Fruit fly (Drosophila melanogaster) whole organism, embryonic: ENCODE results near the gene Exo70.

Experiments used
- Asciz ChIP-seq: fragments of 200-800 bp; sonication (Bioruptor generic); optimal IDR thresholded peaks from 2 replicates; lab custom pipeline; 2017; ENCODE audit warnings: missing biosample characterization, mild to moderate bottlenecking, missing genetic modification characterization, missing genetic modification reagents
- Atf3 ChIP-seq: fragments of 200-800 bp; sonication (Bioruptor generic); optimal IDR thresholded peaks from 3 replicates; lab custom pipeline; 2016; ENCODE audit warnings: missing biosample characterization, missing genetic modification characterization
- CG11695 ChIP-seq: fragments of 200-800 bp; sonication (Bioruptor generic); IDR thresholded peaks from 3 replicates; pipeline ENCODE4 v1.3.6; 2022; ENCODE audit warnings: missing biosample characterization, missing genetic modification characterization
- CG11696 ChIP-seq: fragments of 200-800 bp; sonication (Bioruptor generic); IDR thresholded peaks from 2 replicates; pipeline ENCODE4 v1.3.6; 2022; ENCODE audit warnings: missing biosample characterization, missing genetic modification characterization
- CG12219 ChIP-seq: fragments of 200-800 bp; sonication (Bioruptor generic); optimal IDR thresholded peaks from 3 replicates; lab custom pipeline; 2018; ENCODE audit warnings: missing biosample characterization, mild to moderate bottlenecking, missing genetic modification characterization
- CG12236 ChIP-seq: fragments of 200-800 bp; sonication (Bioruptor generic); optimal IDR thresholded peaks from 2 replicates; lab custom pipeline; 2016; ENCODE audit warnings: missing biosample characterization, missing genetic modification characterization
- CG12769 ChIP-seq: fragments of 200-800 bp; sonication (Bioruptor generic); optimal IDR thresholded peaks from 2 replicates; lab custom pipeline; 2019; ENCODE audit warnings: missing biosample characterization, mild to moderate bottlenecking, missing genetic modification characterization, moderate library complexity
- CG13624 ChIP-seq: fragments of 200-800 bp; sonication (Bioruptor generic); optimal IDR thresholded peaks from 2 replicates; lab custom pipeline; 2016; ENCODE audit warnings: missing biosample characterization, missing genetic modification characterization
- CG15479 ChIP-seq: fragments of 200-800 bp; sonication (Bioruptor generic); optimal IDR thresholded peaks from 3 replicates; lab custom pipeline; 2019; ENCODE audit warnings: missing biosample characterization, mild to moderate bottlenecking, missing genetic modification characterization, moderate library complexity
- CG15514 ChIP-seq: fragments of 200-800 bp; sonication (Bioruptor generic); optimal IDR thresholded peaks from 3 replicates; lab custom pipeline; 2017; ENCODE audit warnings: missing biosample characterization, missing genetic modification characterization, mild to moderate bottlenecking, moderate library complexity, missing genetic modification reagents
- CG15601 ChIP-seq: fragments of 200-800 bp; sonication (Bioruptor generic); optimal IDR thresholded peaks from 3 replicates; lab custom pipeline; 2019; ENCODE audit warnings: missing biosample characterization, mild to moderate bottlenecking, missing genetic modification characterization, moderate library complexity
- CG17186 ChIP-seq: fragments of 200-800 bp; sonication (Bioruptor generic); optimal IDR thresholded peaks from 3 replicates; lab custom pipeline; 2017; ENCODE audit warnings: missing biosample characterization, missing genetic modification reagents, missing genetic modification characterization
- CG17385 ChIP-seq: fragments of 200-800 bp; sonication (Bioruptor generic); optimal IDR thresholded peaks from 3 replicates; lab custom pipeline; 2018; ENCODE audit warnings: missing biosample characterization, mild to moderate bottlenecking, missing genetic modification characterization
- CG18262 ChIP-seq: fragments of 200-800 bp; optimal IDR thresholded peaks from 3 replicates; lab custom pipeline; 2019; ENCODE audit warnings: missing biosample characterization, mild to moderate bottlenecking, missing genetic modification characterization, moderate library complexity
- CG2129 ChIP-seq: fragments of 200-800 bp; sonication (Bioruptor generic); IDR thresholded peaks from 2 replicates; pipeline ENCODE4 v1.3.6; 2022; ENCODE audit warnings: missing biosample characterization, missing genetic modification characterization; ENCODE audit not compliant: partially characterized antibody
- CG31441 ChIP-seq: fragments of 200-800 bp; sonication (Bioruptor generic); IDR thresholded peaks from 2 replicates; pipeline ENCODE4 v1.3.6; 2022; ENCODE audit warnings: missing biosample characterization, missing genetic modification characterization
- CG8944 ChIP-seq: fragments of 200-800 bp; sonication (Bioruptor generic); optimal IDR thresholded peaks from 3 replicates; lab custom pipeline; 2016; ENCODE audit warnings: missing biosample characterization, missing genetic modification characterization
- CG9215 ChIP-seq: fragments of 200-800 bp; sonication (Bioruptor generic); IDR thresholded peaks from 2 replicates; pipeline ENCODE4 v1.3.6; 2022; ENCODE audit warnings: missing biosample characterization, missing genetic modification characterization
- CG9817 ChIP-seq: fragments of 200-800 bp; sonication (Bioruptor generic); optimal IDR thresholded peaks from 2 replicates; lab custom pipeline; 2018; ENCODE audit warnings: missing biosample characterization, mild to moderate bottlenecking, missing genetic modification characterization, moderate library complexity
- CHES-1-like ChIP-seq: fragments of 200-800 bp; sonication (Bioruptor generic); optimal IDR thresholded peaks from 2 replicates; lab custom pipeline; 2016; ENCODE audit warnings: missing biosample characterization, missing genetic modification characterization
- Dip2 ChIP-seq: fragments of 200-800 bp; sonication (Bioruptor generic); IDR thresholded peaks from 2 replicates; pipeline ENCODE4 v1.3.6; 2022; ENCODE audit warnings: missing biosample characterization, missing genetic modification characterization
- Doc2 ChIP-seq: fragments of 200-800 bp; sonication (Bioruptor generic); IDR thresholded peaks from 2 replicates; pipeline ENCODE4 v1.3.6; 2022; ENCODE audit warnings: missing biosample characterization, missing genetic modification characterization
- Gug ChIP-seq: fragments of 200-800 bp; sonication (Bioruptor generic); IDR thresholded peaks from 4 replicates; pipeline ENCODE4 v1.3.6; 2022; ENCODE audit warnings: missing biosample characterization, missing genetic modification characterization
- HHEX ChIP-seq: fragments of 200-800 bp; sonication (Bioruptor generic); optimal IDR thresholded peaks from 3 replicates; lab custom pipeline; 2017; ENCODE audit warnings: missing biosample characterization, mild to moderate bottlenecking, missing genetic modification characterization, missing genetic modification reagents
- Hmr ChIP-seq: fragments of 200-800 bp; sonication (Bioruptor generic); optimal IDR thresholded peaks from 3 replicates; lab custom pipeline; 2017; ENCODE audit warnings: mild to moderate bottlenecking, missing biosample characterization, missing genetic modification reagents, missing genetic modification characterization
- Lhr ChIP-seq: fragments of 200-800 bp; sonication (Bioruptor generic); optimal IDR thresholded peaks from 3 replicates; lab custom pipeline; 2017; ENCODE audit warnings: mild to moderate bottlenecking, missing biosample characterization, missing genetic modification reagents, missing genetic modification characterization
- Lim3 ChIP-seq: fragments of 200-800 bp; sonication (Bioruptor generic); IDR thresholded peaks from 2 replicates; pipeline ENCODE4 v1.3.6; 2022; ENCODE audit warnings: missing biosample characterization, missing genetic modification characterization
- Max ChIP-seq: fragments of 200-800 bp; sonication (Bioruptor generic); optimal IDR thresholded peaks from 2 replicates; lab custom pipeline; 2016; ENCODE audit warnings: missing biosample characterization, mild to moderate bottlenecking, missing genetic modification characterization
- Meics ChIP-seq: fragments of 200-800 bp; sonication (Bioruptor generic); optimal IDR thresholded peaks from 2 replicates; lab custom pipeline; 2017; ENCODE audit warnings: missing biosample characterization, mild to moderate bottlenecking, missing genetic modification characterization
- NC2α ChIP-seq: fragments of 200-800 bp; sonication (Bioruptor generic); optimal IDR thresholded peaks from 2 replicates; lab custom pipeline; 2016; ENCODE audit warnings: missing biosample characterization, missing genetic modification characterization
- Opbp ChIP-seq: fragments of 200-800 bp; sonication (Bioruptor generic); IDR thresholded peaks from 3 replicates; pipeline ENCODE4 v1.3.6; 2022; ENCODE audit warnings: missing biosample characterization, missing genetic modification characterization; ENCODE audit not compliant: partially characterized antibody
- Six4 ChIP-seq: fragments of 200-800 bp; sonication (Bioruptor generic); optimal IDR thresholded peaks from 2 replicates; lab custom pipeline; 2016; ENCODE audit warnings: missing biosample characterization, missing genetic modification characterization
- bigmax ChIP-seq: fragments of 200-800 bp; sonication (Bioruptor generic); optimal IDR thresholded peaks from 2 replicates; lab custom pipeline; 2018; ENCODE audit warnings: missing biosample characterization, mild to moderate bottlenecking, missing genetic modification characterization
- btn ChIP-seq: fragments of 200-800 bp; sonication (Bioruptor generic); optimal IDR thresholded peaks from 2 replicates; lab custom pipeline; 2016; ENCODE audit warnings: missing biosample characterization, missing genetic modification characterization
- dysf ChIP-seq: fragments of 200-800 bp; sonication (Bioruptor generic); IDR thresholded peaks from 3 replicates; pipeline ENCODE4 v1.3.6; 2022; ENCODE audit warnings: missing biosample characterization, missing genetic modification characterization
- gce ChIP-seq: fragments of 200-800 bp; sonication (Bioruptor generic); IDR thresholded peaks from 3 replicates; pipeline ENCODE4 v1.3.6; 2022; ENCODE audit warnings: missing biosample characterization, missing genetic modification characterization
- hkb ChIP-seq, 2 experiments: fragments of 200-800 bp in 1 of 2; fragments of >200 bp in 1 of 2; sonication (Bioruptor generic) in 1 of 2; IDR thresholded peaks in 1 of 2; optimal IDR thresholded peaks in 1 of 2; 2 replicates each; pipeline versions ENCODE4 v1.3.6 to Lab custom; 2017 to 2022; ENCODE audit warnings: missing biosample characterization in 1 of 2, missing genetic modification characterization in 1 of 2
- inv ChIP-seq: fragments of 200-800 bp; sonication (Bioruptor generic); IDR thresholded peaks from 2 replicates; pipeline ENCODE4 v1.3.6; 2022; ENCODE audit warnings: missing biosample characterization, missing genetic modification characterization; ENCODE audit not compliant: partially characterized antibody
- jumu ChIP-seq: fragments of 200-800 bp; sonication (Bioruptor generic); optimal IDR thresholded peaks from 3 replicates; lab custom pipeline; 2016; ENCODE audit warnings: missing biosample characterization, missing genetic modification characterization
- lmd ChIP-seq: fragments of 200-800 bp; sonication (Bioruptor generic); IDR thresholded peaks from 2 replicates; pipeline ENCODE4 v1.3.6; 2022; ENCODE audit warnings: missing biosample characterization, missing genetic modification characterization
- prd ChIP-seq, 3 experiments: fragments of >200 bp in 2 of 3; fragments of 200-800 bp in 1 of 3; sonication (Bioruptor generic) in 1 of 3; optimal IDR thresholded peaks in 2 of 3; IDR thresholded peaks in 1 of 3; 2 replicates in 2 of 3; 3 replicates in 1 of 3; pipeline versions ENCODE4 v1.3.6 to Lab custom; 2017 to 2022; ENCODE audit warnings: missing biosample characterization in 1 of 3, missing genetic modification characterization in 1 of 3
- psq ChIP-seq: fragments of 200-800 bp; sonication (Bioruptor generic); optimal IDR thresholded peaks from 2 replicates; lab custom pipeline; 2017; ENCODE audit warnings: missing biosample characterization, missing genetic modification characterization
- salm ChIP-seq: fragments of 200-800 bp; sonication (Bioruptor generic); optimal IDR thresholded peaks from 2 replicates; lab custom pipeline; 2018; ENCODE audit warnings: missing biosample characterization, mild to moderate bottlenecking, missing genetic modification characterization
- sisA ChIP-seq: fragments of 200-800 bp; sonication (Bioruptor generic); IDR thresholded peaks from 2 replicates; pipeline ENCODE4 v1.3.6; 2022; ENCODE audit warnings: missing biosample characterization, missing genetic modification characterization
- stc ChIP-seq: fragments of 200-800 bp; sonication (Bioruptor generic); IDR thresholded peaks from 2 replicates; pipeline ENCODE4 v1.3.6; 2022; ENCODE audit warnings: missing biosample characterization, missing genetic modification characterization
- tx ChIP-seq: fragments of 200-800 bp; sonication (Bioruptor generic); optimal IDR thresholded peaks from 2 replicates; lab custom pipeline; 2016; ENCODE audit warnings: missing biosample characterization, missing genetic modification characterization
- wdn ChIP-seq: fragments of 200-800 bp; sonication (Bioruptor generic); IDR thresholded peaks from 2 replicates; pipeline ENCODE4 v1.3.6; 2022; ENCODE audit warnings: missing biosample characterization, missing genetic modification characterization
- yki ChIP-seq: fragments of >200 bp; optimal IDR thresholded peaks from 3 replicates; lab custom pipeline; 2018
- z ChIP-seq: fragments of 200-800 bp; sonication (Bioruptor generic); IDR thresholded peaks from 3 replicates; pipeline ENCODE4 v1.3.6; 2022; ENCODE audit warnings: missing biosample characterization, missing genetic modification characterization
- zf30C ChIP-seq: fragments of 200-800 bp; sonication (Bioruptor generic); optimal IDR thresholded peaks from 3 replicates; lab custom pipeline; 2018; ENCODE audit warnings: missing biosample characterization, mild to moderate bottlenecking, missing genetic modification characterization

The Exo70 gene

dm6 chr3L:8445027-8445426 is 33.4 kb downstream of the Exo70 start (continued):
- TF ChIP-seq Meics (peak; percentile 62), Atf3 (GFP tag; lab: Kevin White, UChicago) (no peak), CG15514 (GFP tag; lab: Kevin White, UChicago) (peak; percentile 47), NC2α (GFP tag; lab: Kevin White, UChicago) (no peak), CG2129 (no peak), prd (optimal IDR thresholded peaks at IDR 0.05; lab: Kevin White, UChicago) (no peak), prd (GFP tag; IDR thresholded peaks at IDR 0.05; lab: Robert Waterston, UW) (peak; percentile 57; the same call in 1 of the 3 replicates), CG12219 (no peak), CG13624 (no peak), CG8944 (no peak), stc (GFP tag; lab: Robert Waterston, UW) (peak; percentile 39; the same call in 1 of the 2 replicates), Hmr (GFP tag; lab: Kevin White, UChicago) (peak; percentile 8), Max (GFP tag; lab: Kevin White, UChicago) (peak; percentile 31), hkb (optimal IDR thresholded peaks at IDR 0.05; lab: Kevin White, UChicago) (no peak), hkb (GFP tag; IDR thresholded peaks at IDR 0.05; lab: Robert Waterston, UW) (peak; percentile 69; the same call in 1 of the 2 replicates), Opbp (GFP tag; lab: Robert Waterston, UW) (no peak), zf30C (GFP tag; lab: Kevin White, UChicago) (peak; percentile 49), gce (0 out of 3 replicates have a peak, but pooled peaks have one; percentile 41), CG31441 (GFP tag; lab: Robert Waterston, UW) (peak; percentile 73), salm (tag; lab: Kevin White, UChicago) (no peak), Gug (0 out of 4 replicates have a peak, but pooled peaks have one; percentile 39), CG9215 (GFP tag; lab: Robert Waterston, UW) (peak; percentile 29; the same call in 1 of the 2 replicates), tx (GFP tag; lab: Kevin White, UChicago) (no peak), CG11695 (peak; percentile 71), bigmax (GFP tag; lab: Kevin White, UChicago) (no peak), inv (GFP tag; lab: Robert Waterston, UW) (no peak), CG12769 (tag; lab: Kevin White, UChicago) (no peak), CG18262 (tag; lab: Kevin White, UChicago) (peak; percentile 77), CG9817 (tag; lab: Kevin White, UChicago) (no peak), CG17186 (no peak), yki (lab: Kevin White, UChicago) (no peak), CG15479 (GFP tag; lab: Kevin White, UChicago) (no peak), sisA (peak; percentile 38), Lhr (no peak), Asciz (GFP tag; lab: Kevin White, UChicago) (peak; percentile 15), Dip2 (GFP tag; lab: Robert Waterston, UW) (no peak), dysf (peak; percentile 67; the same call in 2 of the 3 replicates), wdn (GFP tag; lab: Robert Waterston, UW) (no peak), HHEX (GFP tag; lab: Kevin White, UChicago) (peak; percentile 51), Six4 (GFP tag; lab: Kevin White, UChicago) (no peak), CG15601 (tag; lab: Kevin White, UChicago) (no peak), jumu (GFP tag; lab: Kevin White, UChicago) (no peak), Lim3 (GFP tag; lab: Robert Waterston, UW) (no peak), lmd (GFP tag; lab: Robert Waterston, UW) (peak; percentile 50), Doc2 (GFP tag; lab: Robert Waterston, UW) (no peak), btn (GFP tag; lab: Kevin White, UChicago) (no peak), CG12236 (no peak), CG17385 (GFP tag; lab: Kevin White, UChicago) (peak; percentile 6), CG11696 (GFP tag; lab: Robert Waterston, UW) (no peak), CHES-1-like (GFP tag; lab: Kevin White, UChicago) (no peak), psq (GFP tag; lab: Kevin White, UChicago) (no peak), z (GFP tag; lab: Robert Waterston, UW) (no peak)
